Worm (Caenorhabditis elegans): ENCODE data around the gene ZK673.1.

Gene ZK673.1

ce11 chrII:10437840-10438239 lies 5.1 kb upstream of the ZK673.1 start:
- TF ChIP-seq med-1 (GFP tag; optimal IDR thresholded peaks at IDR 0.05; ENCODE audit: insufficient read depth) (no peak), cog-1 (tag; optimal IDR thresholded peaks at IDR 0.05) (no peak), tab-1 (GFP tag; IDR thresholded peaks at IDR 0.05) (no peak)

DNA sequence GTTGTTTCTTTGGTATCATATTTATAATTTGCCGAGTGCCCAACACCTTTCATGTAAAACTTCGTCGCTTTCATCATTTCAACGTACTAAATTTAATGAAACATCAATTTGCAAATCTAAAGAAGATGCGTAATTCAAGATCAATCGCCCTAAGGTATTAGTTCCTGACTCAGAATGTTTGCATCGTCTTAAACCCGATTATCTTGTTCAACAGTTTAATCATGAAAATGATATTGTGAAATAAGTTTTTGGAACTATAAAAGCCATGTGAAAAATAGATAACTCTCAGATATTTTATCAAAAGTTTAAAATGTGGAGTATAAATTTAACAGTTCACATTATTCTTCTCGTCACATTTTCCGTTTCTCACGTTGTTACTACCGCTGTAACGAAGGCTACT lies 3.0 kb upstream of the ZK673.1 start, which contains the start of gene E04D5.4:
TSS of gene E04D5.4 (plus strand) at position 301 of the 400 bp plus-strand sequence.
- TF ChIP-seq tab-1 (GFP tag; IDR thresholded peaks at IDR 0.05) (no peak), klf-2 (GFP tag; conservative IDR thresholded peaks at IDR 0.05) (no peak)

- TF ChIP-seq ztf-23 (GFP tag; IDR thresholded peaks at IDR 0.05), result no peak
- no peak for TF ChIP-seq T22C8.4 (GFP tag; IDR thresholded peaks at IDR 0.05)
- TF ChIP-seq ztf-29 (GFP tag; IDR thresholded peaks at IDR 0.05), result no peak
- TF ChIP-seq tab-1 (GFP tag; IDR thresholded peaks at IDR 0.05), result no peak
- TF ChIP-seq flt-1 (GFP tag; IDR thresholded peaks at IDR 0.05), result no peak
- no peak for TF ChIP-seq klf-2 (GFP tag; conservative IDR thresholded peaks at IDR 0.05)
- TF ChIP-seq ref-1 (GFP tag; conservative IDR thresholded peaks at IDR 0.05), result no peak
- TF ChIP-seq med-1 (GFP tag; optimal IDR thresholded peaks at IDR 0.05; ENCODE audit: insufficient read depth), result no peak
- TF ChIP-seq cog-1 (tag; optimal IDR thresholded peaks at IDR 0.05), result no peak
Observed at ce11 chrII:10443898-10444297, 952 bp downstream of the ZK673.1 start.

DNA sequence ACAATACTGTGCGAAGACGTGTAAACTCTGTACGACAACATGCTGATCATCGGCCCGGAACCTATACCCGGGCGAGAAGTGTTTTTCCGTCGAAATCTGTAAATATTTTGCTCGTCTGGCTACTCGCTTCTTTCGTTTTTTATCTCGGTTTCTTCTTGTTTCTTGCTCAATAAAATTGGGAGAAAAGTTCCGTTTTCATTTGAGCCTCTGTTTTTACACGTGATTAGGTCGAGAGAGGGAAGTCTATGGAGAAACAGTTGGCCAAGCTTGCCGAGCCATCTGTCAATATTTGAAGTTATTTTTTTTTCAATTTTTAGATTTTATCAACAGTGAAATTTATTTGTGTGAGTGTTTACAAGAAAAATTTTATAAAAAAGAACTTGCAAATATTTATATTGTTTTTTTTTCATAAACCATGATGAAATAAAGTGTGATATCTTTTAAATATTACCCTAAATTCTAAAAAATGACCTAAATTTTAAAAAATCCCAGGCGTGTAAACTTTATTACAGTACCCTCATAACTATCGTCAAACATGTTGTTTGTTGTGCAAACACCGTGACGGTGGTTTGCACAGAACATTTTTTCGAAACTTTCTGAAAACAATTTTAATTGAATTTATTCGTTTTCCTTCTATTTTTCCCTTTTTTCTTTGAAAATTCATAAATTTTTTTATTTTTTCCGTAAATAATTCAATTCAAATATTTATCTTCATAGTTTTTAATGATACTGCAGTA lies 2.2 kb downstream of the ZK673.1 start:
- no peak for TF ChIP-seq ref-1 (GFP tag; conservative IDR thresholded peaks at IDR 0.05)
- TF ChIP-seq tab-1 (GFP tag; IDR thresholded peaks at IDR 0.05), result no peak
- TF ChIP-seq klf-2 (GFP tag; conservative IDR thresholded peaks at IDR 0.05), result no peak
- no peak for TF ChIP-seq cog-1 (tag; optimal IDR thresholded peaks at IDR 0.05)
- TF ChIP-seq T22C8.4 (GFP tag; IDR thresholded peaks at IDR 0.05), result no peak
- TF ChIP-seq flt-1 (GFP tag; IDR thresholded peaks at IDR 0.05), result no peak
- TF ChIP-seq med-1 (GFP tag; optimal IDR thresholded peaks at IDR 0.05; ENCODE audit: insufficient read depth), result no peak
- TF ChIP-seq ztf-23 (GFP tag; IDR thresholded peaks at IDR 0.05), result no peak
- TF ChIP-seq ztf-29 (GFP tag; IDR thresholded peaks at IDR 0.05), result no peak

DNA sequence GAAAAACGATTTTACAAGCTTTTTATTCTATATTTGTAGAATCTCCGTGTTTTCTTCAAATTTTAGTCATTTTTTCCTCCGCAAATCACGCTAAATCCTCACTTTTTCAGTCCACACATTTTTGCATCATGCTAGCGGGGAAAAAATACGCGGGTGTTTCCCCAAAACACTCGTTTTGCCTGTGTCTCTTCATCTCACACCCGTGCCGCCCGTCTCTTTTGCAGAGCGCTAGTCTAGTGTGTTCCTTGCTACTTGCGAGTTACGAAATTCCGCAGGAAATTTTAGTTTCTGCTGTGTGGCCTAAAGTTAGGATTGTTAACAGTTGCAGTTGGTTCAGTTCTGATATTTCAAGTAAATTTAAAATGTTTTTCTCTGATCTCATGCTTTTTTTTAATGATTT lies 2.8 kb downstream of the ZK673.1 start:
- no peak for TF ChIP-seq cog-1 (tag; optimal IDR thresholded peaks at IDR 0.05)
- no peak for TF ChIP-seq ref-1 (GFP tag; conservative IDR thresholded peaks at IDR 0.05)
- TF ChIP-seq ztf-23 (GFP tag; IDR thresholded peaks at IDR 0.05), result no peak
- no peak for TF ChIP-seq klf-2 (GFP tag; conservative IDR thresholded peaks at IDR 0.05)
- no peak for TF ChIP-seq med-1 (GFP tag; optimal IDR thresholded peaks at IDR 0.05; ENCODE audit: insufficient read depth)
- TF ChIP-seq flt-1 (GFP tag; IDR thresholded peaks at IDR 0.05), result no peak
- TF ChIP-seq ztf-29 (GFP tag; IDR thresholded peaks at IDR 0.05), result no peak
- TF ChIP-seq tab-1 (GFP tag; IDR thresholded peaks at IDR 0.05), result no peak
- no peak for TF ChIP-seq T22C8.4 (GFP tag; IDR thresholded peaks at IDR 0.05)

- TF ChIP-seq ztf-29 (GFP tag; IDR thresholded peaks at IDR 0.05) (no peak), tab-1 (GFP tag; IDR thresholded peaks at IDR 0.05) (no peak), klf-2 (GFP tag; conservative IDR thresholded peaks at IDR 0.05) (no peak), flt-1 (GFP tag; IDR thresholded peaks at IDR 0.05) (no peak)
Observed at ce11 chrII:10446300-10446699, 3.4 kb downstream of the ZK673.1 start.

- TF ChIP-seq ztf-23 (GFP tag; IDR thresholded peaks at IDR 0.05) (no peak), cog-1 (tag; optimal IDR thresholded peaks at IDR 0.05) (no peak), med-1 (GFP tag; optimal IDR thresholded peaks at IDR 0.05; ENCODE audit: insufficient read depth) (no peak), ref-1 (GFP tag; conservative IDR thresholded peaks at IDR 0.05) (no peak), tab-1 (GFP tag; IDR thresholded peaks at IDR 0.05) (no peak), flt-1 (GFP tag; IDR thresholded peaks at IDR 0.05) (no peak), klf-2 (GFP tag; conservative IDR thresholded peaks at IDR 0.05) (no peak)
Observed at ce11 chrII:10446814-10447213, 3.9 kb downstream of the ZK673.1 start.

DNA sequence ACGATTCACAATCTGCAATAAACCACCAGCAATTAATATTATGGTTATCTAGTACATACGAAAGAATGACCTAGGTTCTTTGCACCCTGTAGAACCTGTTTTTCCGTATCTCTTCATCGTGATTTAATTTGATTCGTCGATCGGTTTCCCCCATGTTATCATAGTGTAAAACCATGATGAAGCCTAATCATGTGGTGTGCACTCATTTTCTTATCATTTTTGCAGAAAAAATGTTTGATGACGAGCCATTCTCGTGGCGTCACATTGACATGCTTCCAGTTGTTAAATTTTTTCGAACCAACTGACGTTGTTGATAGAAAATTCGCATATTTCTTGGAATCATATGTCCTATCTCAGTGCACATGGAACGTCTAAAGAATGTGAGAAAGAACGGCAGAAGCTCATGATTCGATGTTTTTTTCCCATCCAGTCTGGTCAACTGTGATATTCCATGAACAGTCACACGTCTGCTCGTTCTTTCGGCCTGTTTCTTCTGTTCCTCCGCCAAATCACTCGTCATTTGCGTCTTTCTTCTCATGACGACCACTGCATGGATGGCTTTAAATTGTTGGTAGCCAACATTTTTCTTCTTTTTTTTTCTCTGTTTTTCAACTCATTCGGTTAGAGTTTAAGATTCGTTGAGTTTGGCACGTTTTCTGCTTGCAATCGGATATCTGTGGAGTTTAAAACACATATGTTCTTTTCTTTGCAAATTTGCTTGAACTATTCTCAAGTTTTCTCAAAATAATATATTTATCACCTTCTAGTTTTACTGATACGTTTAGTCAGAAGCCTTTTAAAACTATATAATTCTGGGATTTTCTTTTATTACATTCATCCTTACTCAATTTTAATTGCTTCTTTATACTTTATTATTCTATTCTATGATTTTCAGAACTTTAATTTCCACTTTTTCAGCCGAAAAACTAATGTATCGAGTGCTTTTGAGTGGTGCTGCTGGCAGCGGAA lies 4.7 kb downstream of the ZK673.1 start, which contains the start of gene ZK673.2:
TSS of gene ZK673.2 (plus strand) at position 919 of the 969 bp plus-strand sequence.
- TF ChIP-seq ref-1 (GFP tag; conservative IDR thresholded peaks at IDR 0.05) (no peak), med-1 (GFP tag; optimal IDR thresholded peaks at IDR 0.05; ENCODE audit: insufficient read depth) (no peak), cog-1 (tag; optimal IDR thresholded peaks at IDR 0.05) (no peak), ztf-23 (GFP tag; IDR thresholded peaks at IDR 0.05) (no peak), ztf-29 (GFP tag; IDR thresholded peaks at IDR 0.05) (no peak), T22C8.4 (GFP tag; IDR thresholded peaks at IDR 0.05) (no peak), tab-1 (GFP tag; IDR thresholded peaks at IDR 0.05) (no peak), klf-2 (GFP tag; conservative IDR thresholded peaks at IDR 0.05) (no peak), flt-1 (GFP tag; IDR thresholded peaks at IDR 0.05) (no peak)

- TF ChIP-seq ref-1 (GFP tag; conservative IDR thresholded peaks at IDR 0.05) (no peak), tab-1 (GFP tag; IDR thresholded peaks at IDR 0.05) (no peak), flt-1 (GFP tag; IDR thresholded peaks at IDR 0.05) (no peak), cog-1 (tag; optimal IDR thresholded peaks at IDR 0.05) (no peak)
Observed at ce11 chrII:10449707-10450106, 6.8 kb downstream of the ZK673.1 start, which contains the start of gene lin-56. TSS of gene lin-56 (plus strand) at chrII:10450007.

DNA sequence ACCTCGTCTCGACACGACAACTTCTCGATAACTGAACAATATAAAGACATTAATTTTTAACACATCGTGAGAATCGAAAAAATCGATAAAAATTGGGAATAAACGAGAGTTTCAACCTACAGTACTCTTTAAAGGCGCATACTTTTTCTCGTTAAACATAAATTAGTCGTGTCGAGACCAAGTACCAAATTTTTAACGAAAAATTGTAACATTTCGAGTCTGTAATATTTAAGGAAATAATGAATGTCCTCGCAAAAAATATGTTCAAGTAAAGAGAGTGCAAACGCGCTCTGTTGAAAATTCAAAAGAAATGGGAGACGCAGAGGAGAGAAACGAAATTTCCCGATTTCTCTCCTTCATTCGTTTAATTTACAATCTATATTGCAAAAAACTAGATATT lies 7.4 kb downstream of the ZK673.1 start:
- TF ChIP-seq ztf-23 (GFP tag; IDR thresholded peaks at IDR 0.05) (no peak), tab-1 (GFP tag; IDR thresholded peaks at IDR 0.05) (no peak), ref-1 (GFP tag; conservative IDR thresholded peaks at IDR 0.05) (no peak), med-1 (GFP tag; optimal IDR thresholded peaks at IDR 0.05; ENCODE audit: insufficient read depth) (no peak), flt-1 (GFP tag; IDR thresholded peaks at IDR 0.05) (no peak)
